Fruit fly (Drosophila melanogaster) whole organism, wandering third instar larva: ENCODE measurements around the gene DnaJ-1.

Source experiments
- GATAd ChIP-seq: sonication (Bioruptor generic); optimal IDR thresholded peaks from 2 replicates; lab custom pipeline; 2016; ENCODE audit warnings: missing biosample characterization, missing genetic modification characterization
- usp ChIP-seq: fragments of >200 bp; optimal IDR thresholded peaks from 2 replicates; lab custom pipeline; 2017; ENCODE audit warnings: missing biosample characterization, missing genetic modification characterization

dm6 chr3L:5713031-5713430 lies 39.0 kb downstream of the DnaJ-1 start, which contains the start of gene CG44521:
- TF ChIP-seq GATAd (GFP tag; lab: Kevin White, UChicago): no peak
- TF ChIP-seq usp (GFP tag; lab: Kevin White, UChicago): no peak
